Worm (Caenorhabditis elegans): ENCODE data around the gene lin-39.

The lin-39 gene

ce11 chrIII:7536559-7536958 lies at the start of gene lin-39:
Gene lin-39 (minus strand): TSS chrIII:7536632.
- TF ChIP-seq ceh-28 (tag; optimal IDR thresholded peaks at IDR 0.05) (no peak), nfya-1 (tag; optimal IDR thresholded peaks at IDR 0.05; ENCODE audit: insufficient read depth) (peak; percentile 53)

ce11 chrIII:7584131-7584646 lies 47.8 kb upstream of the lin-39 start, which contains the start of gene cup-5:
Gene cup-5 (plus strand): TSS chrIII:7584181.
- no peak for TF ChIP-seq elt-1 (tag; optimal IDR thresholded peaks at IDR 0.05)
- no peak for TF ChIP-seq ZK546.5 (tag; optimal IDR thresholded peaks at IDR 0.05)
- TF ChIP-seq nfya-1 (tag; optimal IDR thresholded peaks at IDR 0.05; ENCODE audit: insufficient read depth), result peak; percentile 45
- TF ChIP-seq ceh-28 (tag; optimal IDR thresholded peaks at IDR 0.05), result no peak
- peak; percentile 5 for TF ChIP-seq nhr-25 (tag; optimal IDR thresholded peaks at IDR 0.05)
- peak; percentile 7 for TF ChIP-seq lin-39 (tag; optimal IDR thresholded peaks at IDR 0.05)
- TF ChIP-seq skn-1 (tag; optimal IDR thresholded peaks at IDR 0.05), result no peak
- no peak for TF ChIP-seq nhr-67 (tag; optimal IDR thresholded peaks at IDR 0.05)
- TF ChIP-seq ceh-9 (tag; optimal IDR thresholded peaks at IDR 0.05), result no peak
- TF ChIP-seq lin-15B (tag; optimal IDR thresholded peaks at IDR 0.05), result peak; percentile 39
- TF ChIP-seq mml-1 (tag; optimal IDR thresholded peaks at IDR 0.05), result no peak
- TF ChIP-seq ztf-4 (tag; optimal IDR thresholded peaks at IDR 0.05), result no peak
- peak; percentile 27 for TF ChIP-seq elt-2 (tag; optimal IDR thresholded peaks at IDR 0.05)
- no peak for TF ChIP-seq jun-1 (tag; optimal IDR thresholded peaks at IDR 0.05)
- TF ChIP-seq fkh-10 (GFP tag; optimal IDR thresholded peaks at IDR 0.05), result no peak
- TF ChIP-seq lsy-12 (tag; optimal IDR thresholded peaks at IDR 0.05), result no peak
- TF ChIP-seq fkh-2 (tag; optimal IDR thresholded peaks at IDR 0.05), result no peak
- TF ChIP-seq nhr-23 (tag; optimal IDR thresholded peaks at IDR 0.05), result no peak
- TF ChIP-seq R02D3.7 (tag; optimal IDR thresholded peaks at IDR 0.05), result peak; percentile 84
- no peak for TF ChIP-seq elt-3 (tag; optimal IDR thresholded peaks at IDR 0.05)
- no peak for TF ChIP-seq egl-5 (tag; optimal IDR thresholded peaks at IDR 0.05)
- peak; percentile 80 for TF ChIP-seq pha-4 (tag; optimal IDR thresholded peaks at IDR 0.05)
- no peak for TF ChIP-seq hmg-11 (tag; optimal IDR thresholded peaks at IDR 0.05)

ce11 chrIII:7582885-7583284 lies 46.5 kb upstream of the lin-39 start, which contains the start of gene R13A5.10:
Gene R13A5.10 (minus strand): TSS chrIII:7582985.
- TF ChIP-seq egl-5 (tag; optimal IDR thresholded peaks at IDR 0.05), result no peak
- TF ChIP-seq eor-1 (tag; optimal IDR thresholded peaks at IDR 0.05), result no peak
- TF ChIP-seq snpc-4 (tag; optimal IDR thresholded peaks at IDR 0.05), result no peak
- TF ChIP-seq zag-1 (tag; optimal IDR thresholded peaks at IDR 0.05), result no peak
- TF ChIP-seq aly-2 (tag; optimal IDR thresholded peaks at IDR 0.05), result no peak
- TF ChIP-seq mml-1 (tag; optimal IDR thresholded peaks at IDR 0.05), result no peak
- TF ChIP-seq unc-39 (tag; optimal IDR thresholded peaks at IDR 0.05), result no peak
- no peak for TF ChIP-seq tbx-2 (tag; optimal IDR thresholded peaks at IDR 0.05)
- TF ChIP-seq nfya-1 (tag; optimal IDR thresholded peaks at IDR 0.05; ENCODE audit: insufficient read depth), result no peak
- no peak for TF ChIP-seq fkh-2 (tag; optimal IDR thresholded peaks at IDR 0.05)
- TF ChIP-seq nhr-67 (tag; optimal IDR thresholded peaks at IDR 0.05), result no peak
- no peak for TF ChIP-seq mdl-1 (tag; optimal IDR thresholded peaks at IDR 0.05)
- TF ChIP-seq nhr-11 (tag; optimal IDR thresholded peaks at IDR 0.05), result no peak
- TF ChIP-seq ceh-9 (tag; optimal IDR thresholded peaks at IDR 0.05), result no peak
- TF ChIP-seq lin-39 (tag; optimal IDR thresholded peaks at IDR 0.05), result no peak
- no peak for TF ChIP-seq daf-12 (tag; optimal IDR thresholded peaks at IDR 0.05)
- TF ChIP-seq pha-4 (tag; optimal IDR thresholded peaks at IDR 0.05), result no peak

- TF ChIP-seq elt-2 (tag; optimal IDR thresholded peaks at IDR 0.05) (no peak), snpc-4 (tag; optimal IDR thresholded peaks at IDR 0.05) (peak; percentile 17), nfya-1 (tag; optimal IDR thresholded peaks at IDR 0.05; ENCODE audit: insufficient read depth) (peak; percentile 69), daf-12 (tag; optimal IDR thresholded peaks at IDR 0.05) (no peak), unc-62 (GFP tag; optimal IDR thresholded peaks at IDR 0.05) (no peak), jun-1 (tag; optimal IDR thresholded peaks at IDR 0.05) (no peak), unc-39 (tag; optimal IDR thresholded peaks at IDR 0.05) (no peak), ceh-16 (tag; optimal IDR thresholded peaks at IDR 0.05) (no peak), skn-1 (tag; optimal IDR thresholded peaks at IDR 0.05) (no peak), lin-15B (tag; optimal IDR thresholded peaks at IDR 0.05) (no peak), tbx-2 (tag; optimal IDR thresholded peaks at IDR 0.05) (no peak), lin-39 (tag; optimal IDR thresholded peaks at IDR 0.05) (peak; percentile 63), sea-2 (GFP tag; optimal IDR thresholded peaks at IDR 0.05) (no peak), nhr-11 (tag; optimal IDR thresholded peaks at IDR 0.05) (no peak), nhr-77 (tag; optimal IDR thresholded peaks at IDR 0.05) (no peak), nhr-43 (tag; optimal IDR thresholded peaks at IDR 0.05; ENCODE audit: poor library complexity, severe bottlenecking) (no peak), ztf-4 (tag; optimal IDR thresholded peaks at IDR 0.05) (no peak), ama-1 (optimal IDR thresholded peaks at IDR 0.05) (no peak), aly-2 (tag; optimal IDR thresholded peaks at IDR 0.05) (no peak), fos-1 (tag; optimal IDR thresholded peaks at IDR 0.05) (no peak), pha-4 (tag; optimal IDR thresholded peaks at IDR 0.05) (no peak), nhr-237 (tag; optimal IDR thresholded peaks at IDR 0.05) (no peak), nhr-12 (tag; optimal IDR thresholded peaks at IDR 0.05) (no peak), egl-27 (tag; optimal IDR thresholded peaks at IDR 0.05) (no peak), elt-3 (tag; optimal IDR thresholded peaks at IDR 0.05) (no peak), eor-1 (tag; optimal IDR thresholded peaks at IDR 0.05) (no peak), hmg-11 (tag; optimal IDR thresholded peaks at IDR 0.05) (peak; percentile 63), fkh-2 (tag; optimal IDR thresholded peaks at IDR 0.05) (no peak), nhr-23 (tag; optimal IDR thresholded peaks at IDR 0.05) (no peak), lsy-12 (tag; optimal IDR thresholded peaks at IDR 0.05) (no peak), fkh-10 (GFP tag; optimal IDR thresholded peaks at IDR 0.05) (peak; percentile 85), mdl-1 (tag; optimal IDR thresholded peaks at IDR 0.05) (no peak), nhr-76 (tag; optimal IDR thresholded peaks at IDR 0.05) (no peak)
Observed at ce11 chrIII:7580586-7580985, 44.2 kb upstream of the lin-39 start.
